Worm (Caenorhabditis elegans): ENCODE measurements around the gene sna-2.

DNA sequence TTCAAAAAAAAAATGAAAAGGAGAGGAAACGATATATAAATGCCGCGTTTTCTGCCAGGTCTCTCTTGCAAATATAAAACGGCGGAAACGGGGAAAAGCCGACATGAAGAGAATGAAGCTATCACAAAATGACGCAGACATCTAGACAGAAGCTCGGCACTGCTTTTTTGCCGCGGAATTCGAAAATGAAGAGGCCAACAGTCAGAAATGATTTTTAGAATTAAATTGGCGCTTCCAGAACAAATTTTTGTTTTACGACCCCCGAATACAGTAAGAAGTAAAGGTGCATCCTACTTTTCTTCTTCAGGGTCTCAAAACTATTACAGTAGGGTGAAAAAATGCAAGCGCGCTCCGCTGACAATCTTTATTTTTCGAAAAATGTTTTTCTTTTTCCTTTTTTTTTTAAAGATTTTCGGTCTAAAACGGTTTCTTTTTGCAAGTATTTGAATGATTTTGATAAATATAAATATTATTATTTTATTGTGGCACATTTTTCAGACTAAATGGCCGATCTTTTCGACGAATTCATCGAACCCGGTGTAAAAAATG, 47.8 kb upstream of the sna-2 start, which contains the start of gene mtr-4:
- TF ChIP-seq W03F9.2 (tag; optimal IDR thresholded peaks at IDR 0.05) (peak; percentile 48), him-1 (tag; optimal IDR thresholded peaks at IDR 0.05) (no peak)
